Worm (Caenorhabditis elegans): Measurements from ENCODE around the gene tpk-1.

DNA sequence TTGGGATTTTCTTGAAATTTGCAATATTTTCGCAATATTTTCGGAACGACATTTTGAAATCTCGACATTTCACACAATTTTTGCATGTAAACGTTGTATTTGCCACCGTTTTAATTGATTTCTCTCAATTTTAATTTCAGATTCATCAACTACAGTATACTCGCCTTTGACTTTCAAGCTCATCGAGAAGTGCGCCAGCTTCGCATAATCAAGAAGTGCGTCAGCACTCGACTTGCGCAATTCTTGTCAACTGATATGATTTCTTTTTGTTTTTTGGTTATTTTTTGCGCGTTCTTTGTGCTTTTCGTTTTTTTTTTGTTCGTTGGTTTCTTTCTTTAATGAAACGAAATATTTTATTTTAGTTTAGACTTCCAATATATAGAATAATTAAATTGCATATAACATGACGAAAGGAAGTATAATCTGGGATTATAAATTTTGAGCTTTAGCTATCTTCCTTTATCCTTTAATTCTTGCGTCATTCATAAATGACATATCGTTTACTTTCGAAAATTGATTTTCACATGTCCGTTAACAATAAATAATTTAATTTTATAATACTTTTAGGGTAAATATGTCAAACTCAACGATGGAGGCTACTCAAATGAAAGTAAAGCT is 24.7 kb upstream of the tpk-1 start, which contains the start of gene famh-136:
- TF ChIP-seq unc-3 (GFP tag; conservative IDR thresholded peaks at IDR 0.05) (0 out of 2 replicates have a peak, but pooled peaks have one; percentile 31), unc-3 (tag; optimal IDR thresholded peaks at IDR 0.05) (no peak), fkh-10 (GFP tag; optimal IDR thresholded peaks at IDR 0.05) (no peak), pag-3 (tag; optimal IDR thresholded peaks at IDR 0.05; ENCODE audit: borderline replicate concordance) (no peak), ama-1 (optimal IDR thresholded peaks at IDR 0.05) (no peak), elt-2 (tag; optimal IDR thresholded peaks at IDR 0.05) (peak; percentile 75), lin-11 (tag; optimal IDR thresholded peaks at IDR 0.05) (peak; percentile 26), K09A11.1 (tag; optimal IDR thresholded peaks at IDR 0.05; ENCODE audit: insufficient read depth) (no peak), pha-4 (tag; optimal IDR thresholded peaks at IDR 0.05) (no peak), ceh-24 (tag; optimal IDR thresholded peaks at IDR 0.05) (no peak), ceh-34 (tag; optimal IDR thresholded peaks at IDR 0.05) (no peak), nfya-1 (tag; optimal IDR thresholded peaks at IDR 0.05) (peak; percentile 59), ceh-14 (tag; optimal IDR thresholded peaks at IDR 0.05) (peak; percentile 78), ets-4 (tag; optimal IDR thresholded peaks at IDR 0.05) (no peak)

Data from whole organism, late embryonic.